Worm (Caenorhabditis elegans): ENCODE data around the gene C04G6.13.

C04G6.13 gene

ce11 chrII:5091640-5092243 lies 2.3 kb upstream of the C04G6.13 start, which contains the start of gene pld-1:
Gene pld-1 (minus strand): TSS chrII:5091690.
- TF ChIP-seq unc-130 (GFP tag; optimal IDR thresholded peaks at IDR 0.05): peak; percentile 26
- TF ChIP-seq F49E8.2 (tag; optimal IDR thresholded peaks at IDR 0.05; ENCODE audit: borderline replicate concordance): peak; percentile 53
- 0 out of 2 replicates have a peak, but pooled peaks have one; percentile 39 for TF ChIP-seq Y48G9A.11 (GFP tag; IDR thresholded peaks at IDR 0.05)
- no peak for TF ChIP-seq nhr-6 (tag; optimal IDR thresholded peaks at IDR 0.05)
- TF ChIP-seq attf-4 (tag; optimal IDR thresholded peaks at IDR 0.05): no peak

ce11 chrII:5092362-5093281 lies 1.4 kb upstream of the C04G6.13 start, which contains the start of gene C04G6.2:
Gene C04G6.2 (plus strand): TSS chrII:5093231.
- TF ChIP-seq skn-1 (tag; optimal IDR thresholded peaks at IDR 0.05): no peak
- no peak for TF ChIP-seq unc-130 (GFP tag; optimal IDR thresholded peaks at IDR 0.05)
- no peak for TF ChIP-seq zip-2 (tag; optimal IDR thresholded peaks at IDR 0.05)
- no peak for TF ChIP-seq snpc-1.2 (GFP tag; IDR thresholded peaks at IDR 0.05)
- no peak for TF ChIP-seq saeg-2 (GFP tag; IDR thresholded peaks at IDR 0.05)
- peak; percentile 64 for TF ChIP-seq pqm-1 (tag; optimal IDR thresholded peaks at IDR 0.05)
- TF ChIP-seq egl-43 (GFP tag; IDR thresholded peaks at IDR 0.05): no peak
- TF ChIP-seq nhr-48 (tag; optimal IDR thresholded peaks at IDR 0.05): peak; percentile 16
- no peak for TF ChIP-seq Y5F2A.4 (GFP tag; optimal IDR thresholded peaks at IDR 0.05)
- no peak for TF ChIP-seq fkh-10 (GFP tag; optimal IDR thresholded peaks at IDR 0.05)
- TF ChIP-seq tra-1 (GFP tag; IDR thresholded peaks at IDR 0.05): 0 out of 2 replicates have a peak, but pooled peaks have one; percentile 5
- no peak for TF ChIP-seq Y105C5A.15 (GFP tag; IDR thresholded peaks at IDR 0.05)
- TF ChIP-seq nhr-41 (GFP tag; IDR thresholded peaks at IDR 0.05): no peak
- no peak for TF ChIP-seq sdz-12 (GFP tag; optimal IDR thresholded peaks at IDR 0.05)
- no peak for TF ChIP-seq aly-2 (tag; optimal IDR thresholded peaks at IDR 0.05)
- TF ChIP-seq dve-1 (tag; optimal IDR thresholded peaks at IDR 0.05; ENCODE audit: insufficient read depth): peak; percentile 59
- TF ChIP-seq lin-38 (GFP tag; IDR thresholded peaks at IDR 0.05): no peak
- no peak for TF ChIP-seq hif-1 (tag; optimal IDR thresholded peaks at IDR 0.05)
- TF ChIP-seq pha-4 (GFP tag; IDR thresholded peaks at IDR 0.05): no peak
- TF ChIP-seq pha-4 (tag; optimal IDR thresholded peaks at IDR 0.05): peak; percentile 34
- no peak for TF ChIP-seq ceh-82 (tag; optimal IDR thresholded peaks at IDR 0.05)
- no peak for TF ChIP-seq nhr-111 (GFP tag; optimal IDR thresholded peaks at IDR 0.05)
- no peak for TF ChIP-seq nhr-10 (tag; optimal IDR thresholded peaks at IDR 0.05)
- TF ChIP-seq vab-7 (GFP tag; IDR thresholded peaks at IDR 0.05): no peak
- no peak for TF ChIP-seq Y48G9A.11 (GFP tag; IDR thresholded peaks at IDR 0.05)
- TF ChIP-seq nhr-6 (tag; optimal IDR thresholded peaks at IDR 0.05): peak; percentile 49
- TF ChIP-seq ZK337.2 (GFP tag; IDR thresholded peaks at IDR 0.05): no peak
- TF ChIP-seq lim-7 (GFP tag; IDR thresholded peaks at IDR 0.05): no peak
- TF ChIP-seq lin-13 (GFP tag; optimal IDR thresholded peaks at IDR 0.05): no peak
- no peak for TF ChIP-seq gei-8 (GFP tag; optimal IDR thresholded peaks at IDR 0.05)
- no peak for TF ChIP-seq nhr-102 (tag; optimal IDR thresholded peaks at IDR 0.05)
- TF ChIP-seq unc-39 (tag; optimal IDR thresholded peaks at IDR 0.05): no peak
- TF ChIP-seq nhr-237 (tag; optimal IDR thresholded peaks at IDR 0.05): no peak
- TF ChIP-seq madf-5 (GFP tag; IDR thresholded peaks at IDR 0.05): no peak
- no peak for TF ChIP-seq lin-15B (tag; optimal IDR thresholded peaks at IDR 0.05)
- no peak for TF ChIP-seq duxl-1 (tag; optimal IDR thresholded peaks at IDR 0.05; ENCODE audit: poor library complexity)
- no peak for TF ChIP-seq D1046.2 (GFP tag; IDR thresholded peaks at IDR 0.05)
- TF ChIP-seq zip-11 (GFP tag; IDR thresholded peaks at IDR 0.05): no peak
- 0 out of 2 replicates have a peak, but pooled peaks have one; percentile 38 for TF ChIP-seq hmg-1.1 (GFP tag; IDR thresholded peaks at IDR 0.05)
- no peak for TF ChIP-seq daf-12 (tag; optimal IDR thresholded peaks at IDR 0.05)
- no peak for TF ChIP-seq zfp-3 (GFP tag; conservative IDR thresholded peaks at IDR 0.05)
- no peak for TF ChIP-seq ceh-28 (tag; optimal IDR thresholded peaks at IDR 0.05)
- TF ChIP-seq jun-1 (tag; optimal IDR thresholded peaks at IDR 0.05): no peak
- TF ChIP-seq mdt-29 (GFP tag; IDR thresholded peaks at IDR 0.05): no peak
- no peak for TF ChIP-seq fos-1 (tag; optimal IDR thresholded peaks at IDR 0.05)
